Fruit fly (Drosophila melanogaster) whole organism, embryonic: ENCODE data around the gene CG12054.
A peak's percentile ranks its signal among the peaks of the same experiment; 100 is the strongest.

Experiments used
- Abd-B ChIP-seq: fragments of 200-800 bp; sonication (Bioruptor generic); optimal IDR thresholded peaks from 2 replicates; lab custom pipeline; 2018; ENCODE audit warnings: missing biosample characterization, mild to moderate bottlenecking, missing genetic modification characterization, moderate library complexity
- BtbVII ChIP-seq: fragments of 200-800 bp; sonication (Bioruptor generic); optimal IDR thresholded peaks from 3 replicates; lab custom pipeline; 2017; ENCODE audit warnings: missing biosample characterization, mild to moderate bottlenecking, missing genetic modification characterization
- CG10366 ChIP-seq: fragments of 200-800 bp; sonication (Bioruptor generic); IDR thresholded peaks from 2 replicates; pipeline ENCODE4 v1.3.6; 2022; ENCODE audit warnings: missing biosample characterization, missing genetic modification characterization
- CG10959 ChIP-seq: fragments of 200-800 bp; sonication (Bioruptor generic); IDR thresholded peaks from 2 replicates; pipeline ENCODE4 v1.3.6; 2022; ENCODE audit warnings: missing biosample characterization, missing genetic modification characterization
- CG11093 ChIP-seq: fragments of 200-800 bp; sonication (Bioruptor generic); IDR thresholded peaks from 3 replicates; pipeline ENCODE4 v1.3.6; 2022; ENCODE audit warnings: missing biosample characterization, missing genetic modification characterization
- CG12299 ChIP-seq: fragments of 200-800 bp; sonication (Bioruptor generic); optimal IDR thresholded peaks from 2 replicates; lab custom pipeline; 2018; ENCODE audit warnings: missing biosample characterization, mild to moderate bottlenecking, missing genetic modification characterization
- CG12942 ChIP-seq: fragments of 200-800 bp; sonication (Bioruptor generic); optimal IDR thresholded peaks from 3 replicates; lab custom pipeline; 2016; ENCODE audit warnings: missing biosample characterization, missing genetic modification characterization
- CG13424 ChIP-seq: fragments of 200-800 bp; sonication (Bioruptor generic); optimal IDR thresholded peaks from 2 replicates; lab custom pipeline; 2019; ENCODE audit warnings: missing biosample characterization, mild to moderate bottlenecking, missing genetic modification characterization, moderate library complexity
- CG1603 ChIP-seq: fragments of 200-800 bp; sonication (Bioruptor generic); optimal IDR thresholded peaks from 2 replicates; lab custom pipeline; 2019; ENCODE audit warnings: missing biosample characterization, mild to moderate bottlenecking, missing genetic modification characterization, moderate library complexity
- CG1647 ChIP-seq: fragments of 200-800 bp; sonication (Bioruptor generic); optimal IDR thresholded peaks from 3 replicates; lab custom pipeline; 2016; ENCODE audit warnings: missing biosample characterization, missing genetic modification characterization
- CG17912 ChIP-seq: fragments of 200-800 bp; sonication (Bioruptor generic); optimal IDR thresholded peaks from 2 replicates; lab custom pipeline; 2018; ENCODE audit warnings: missing biosample characterization, mild to moderate bottlenecking, missing genetic modification characterization
- CG2116 ChIP-seq: fragments of 200-800 bp; sonication (Bioruptor generic); optimal IDR thresholded peaks from 3 replicates; lab custom pipeline; 2018; ENCODE audit warnings: missing biosample characterization, mild to moderate bottlenecking, missing genetic modification characterization
- CG2678 ChIP-seq: fragments of 200-800 bp; sonication (Bioruptor generic); optimal IDR thresholded peaks from 3 replicates; lab custom pipeline; 2019; ENCODE audit warnings: missing biosample characterization, mild to moderate bottlenecking, missing genetic modification characterization, moderate library complexity
- CG3065 ChIP-seq: fragments of 200-800 bp; sonication (Bioruptor generic); optimal IDR thresholded peaks from 2 replicates; lab custom pipeline; 2016; ENCODE audit warnings: missing biosample characterization, missing genetic modification characterization
- CG3407 ChIP-seq: fragments of 200-800 bp; sonication (Bioruptor generic); optimal IDR thresholded peaks from 2 replicates; lab custom pipeline; 2018; ENCODE audit warnings: missing biosample characterization, mild to moderate bottlenecking, missing genetic modification characterization
- CG34224 ChIP-seq: fragments of 200-800 bp; sonication (Bioruptor generic); IDR thresholded peaks from 3 replicates; pipeline ENCODE4 v1.3.6; 2022; ENCODE audit warnings: missing biosample characterization, missing genetic modification characterization; ENCODE audit not compliant: partially characterized antibody
- CG5180 ChIP-seq: fragments of 200-800 bp; sonication (Bioruptor generic); optimal IDR thresholded peaks from 3 replicates; lab custom pipeline; 2017; ENCODE audit warnings: missing biosample characterization, missing genetic modification characterization, mild to moderate bottlenecking, moderate library complexity, missing genetic modification reagents
- CG5953 ChIP-seq: fragments of 200-800 bp; sonication (Bioruptor generic); IDR thresholded peaks from 2 replicates; pipeline ENCODE4 v1.3.6; 2022; ENCODE audit warnings: missing biosample characterization, missing genetic modification characterization
- CG6272 ChIP-seq: fragments of 200-800 bp; sonication (Bioruptor generic); IDR thresholded peaks from 2 replicates; pipeline ENCODE4 v1.3.6; 2022; ENCODE audit warnings: missing biosample characterization, missing genetic modification characterization
- CG7357 ChIP-seq: fragments of 200-800 bp; sonication (Bioruptor generic); IDR thresholded peaks from 3 replicates; pipeline ENCODE4 v1.3.6; 2022; ENCODE audit warnings: missing biosample characterization, missing genetic modification characterization
- CG8944 ChIP-seq: fragments of 200-800 bp; sonication (Bioruptor generic); optimal IDR thresholded peaks from 3 replicates; lab custom pipeline; 2016; ENCODE audit warnings: missing biosample characterization, missing genetic modification characterization
- D19B ChIP-seq: fragments of 200-800 bp; sonication (Bioruptor generic); optimal IDR thresholded peaks from 2 replicates; lab custom pipeline; 2017; ENCODE audit warnings: missing biosample characterization, mild to moderate bottlenecking, missing genetic modification characterization
- Dref ChIP-seq: fragments of 200-800 bp; sonication (Bioruptor generic); IDR thresholded peaks from 2 replicates; pipeline ENCODE4 v1.3.6; 2022; ENCODE audit warnings: missing biosample characterization, missing genetic modification characterization
- HHEX ChIP-seq: fragments of 200-800 bp; sonication (Bioruptor generic); optimal IDR thresholded peaks from 3 replicates; lab custom pipeline; 2017; ENCODE audit warnings: missing biosample characterization, mild to moderate bottlenecking, missing genetic modification characterization, missing genetic modification reagents
- Hand ChIP-seq: fragments of 200-800 bp; sonication (Bioruptor generic); optimal IDR thresholded peaks from 2 replicates; lab custom pipeline; 2017; ENCODE audit warnings: mild to moderate bottlenecking, missing biosample characterization, missing genetic modification reagents, missing genetic modification characterization
- Hmr ChIP-seq: fragments of 200-800 bp; sonication (Bioruptor generic); optimal IDR thresholded peaks from 3 replicates; lab custom pipeline; 2017; ENCODE audit warnings: mild to moderate bottlenecking, missing biosample characterization, missing genetic modification reagents, missing genetic modification characterization
- Hmx ChIP-seq: fragments of 200-800 bp; sonication (Bioruptor generic); optimal IDR thresholded peaks from 2 replicates; lab custom pipeline; 2016; ENCODE audit warnings: missing biosample characterization, missing genetic modification characterization
- Nf-YA ChIP-seq: fragments of 200-800 bp; sonication (Bioruptor generic); IDR thresholded peaks from 2 replicates; pipeline ENCODE4 v1.3.6; 2022; ENCODE audit warnings: missing biosample characterization, missing genetic modification characterization
- NfI ChIP-seq: fragments of 200-800 bp; sonication (Bioruptor generic); optimal IDR thresholded peaks from 3 replicates; lab custom pipeline; 2018; ENCODE audit warnings: missing biosample characterization, mild to moderate bottlenecking, missing genetic modification characterization, moderate library complexity
- Ssrp ChIP-seq: fragments of 200-800 bp; sonication (Bioruptor generic); optimal IDR thresholded peaks from 2 replicates; lab custom pipeline; 2018; ENCODE audit warnings: missing biosample characterization, mild to moderate bottlenecking, missing genetic modification characterization, moderate library complexity
- amos ChIP-seq: fragments of 200-800 bp; sonication (Bioruptor generic); IDR thresholded peaks from 2 replicates; pipeline ENCODE4 v1.3.6; 2022; ENCODE audit warnings: missing biosample characterization, missing genetic modification characterization; ENCODE audit not compliant: partially characterized antibody
- cwo ChIP-seq: fragments of 200-800 bp; sonication (Bioruptor generic); optimal IDR thresholded peaks from 3 replicates; lab custom pipeline; 2017; ENCODE audit warnings: missing biosample characterization, missing genetic modification characterization, mild to moderate bottlenecking, moderate library complexity, missing genetic modification reagents
- dm ChIP-seq: fragments of 200-800 bp; sonication (Bioruptor generic); optimal IDR thresholded peaks from 3 replicates; lab custom pipeline; 2016; ENCODE audit warnings: missing biosample characterization, missing genetic modification characterization
- dysf ChIP-seq: fragments of 200-800 bp; sonication (Bioruptor generic); IDR thresholded peaks from 3 replicates; pipeline ENCODE4 v1.3.6; 2022; ENCODE audit warnings: missing biosample characterization, missing genetic modification characterization
- fd3F ChIP-seq: fragments of 200-800 bp; sonication (Bioruptor generic); optimal IDR thresholded peaks from 2 replicates; lab custom pipeline; 2018; ENCODE audit warnings: missing biosample characterization, mild to moderate bottlenecking, missing genetic modification characterization, moderate library complexity
- gfzf ChIP-seq: fragments of 200-800 bp; sonication (Bioruptor generic); optimal IDR thresholded peaks from 2 replicates; lab custom pipeline; 2016; ENCODE audit warnings: missing biosample characterization, mild to moderate bottlenecking, missing genetic modification characterization, moderate library complexity
- gro ChIP-seq: fragments of 200-800 bp; sonication (Bioruptor generic); optimal IDR thresholded peaks from 2 replicates; lab custom pipeline; 2016; ENCODE audit warnings: missing biosample characterization, missing genetic modification characterization
- hb ChIP-seq: fragments of 200-800 bp; sonication (Bioruptor generic); IDR thresholded peaks from 3 replicates; pipeline ENCODE4 v1.3.6; 2022; ENCODE audit warnings: missing biosample characterization, missing genetic modification characterization; ENCODE audit not compliant: partially characterized antibody
- knrl ChIP-seq: fragments of 200-800 bp; sonication (Bioruptor generic); IDR thresholded peaks from 3 replicates; pipeline ENCODE4 v1.3.6; 2022; ENCODE audit warnings: missing biosample characterization, missing genetic modification characterization; ENCODE audit not compliant: partially characterized antibody
- lab ChIP-seq: fragments of 200-800 bp; sonication (Bioruptor generic); optimal IDR thresholded peaks from 3 replicates; lab custom pipeline; 2017; ENCODE audit warnings: missing biosample characterization, missing genetic modification characterization, mild to moderate bottlenecking, moderate library complexity, missing genetic modification reagents
- lmd ChIP-seq: fragments of 200-800 bp; sonication (Bioruptor generic); IDR thresholded peaks from 2 replicates; pipeline ENCODE4 v1.3.6; 2022; ENCODE audit warnings: missing biosample characterization, missing genetic modification characterization
- lov ChIP-seq, 2 experiments: fragments of 200-800 bp in 1 of 2; fragments of >200 bp in 1 of 2; sonication (Bioruptor generic) in 1 of 2; IDR thresholded peaks in 1 of 2; optimal IDR thresholded peaks in 1 of 2; 2 replicates in 1 of 2; 3 replicates in 1 of 2; pipeline versions ENCODE4 v1.3.6 to Lab custom; 2017 to 2022; ENCODE audit warnings: missing biosample characterization in 1 of 2, missing genetic modification characterization in 1 of 2
- pan ChIP-seq, 4 experiments: fragments of >200 bp in 3 of 4; fragments of 200-800 bp in 1 of 4; sonication (Bioruptor generic) in 1 of 4; optimal IDR thresholded peaks in 3 of 4; IDR thresholded peaks in 1 of 4; 2 replicates each; pipeline versions ENCODE4 v1.3.6 to Lab custom; 2017 to 2022; ENCODE audit warnings: missing biosample characterization in 2 of 4, missing genetic modification characterization in 2 of 4, mixed read lengths in 1 of 4
- peb ChIP-seq: fragments of 200-800 bp; sonication (Bioruptor generic); IDR thresholded peaks from 2 replicates; pipeline ENCODE4 v1.3.6; 2022; ENCODE audit warnings: missing biosample characterization, missing genetic modification characterization
- prd ChIP-seq, 3 experiments: fragments of >200 bp in 2 of 3; fragments of 200-800 bp in 1 of 3; sonication (Bioruptor generic) in 1 of 3; optimal IDR thresholded peaks in 2 of 3; IDR thresholded peaks in 1 of 3; 2 replicates in 2 of 3; 3 replicates in 1 of 3; pipeline versions ENCODE4 v1.3.6 to Lab custom; 2017 to 2022; ENCODE audit warnings: missing biosample characterization in 1 of 3, missing genetic modification characterization in 1 of 3
- pzg ChIP-seq: fragments of 200-800 bp; sonication (Bioruptor generic); optimal IDR thresholded peaks from 3 replicates; lab custom pipeline; 2018; ENCODE audit warnings: missing biosample characterization, mild to moderate bottlenecking, missing genetic modification characterization, moderate library complexity
- tna ChIP-seq: fragments of 200-800 bp; sonication (Bioruptor generic); IDR thresholded peaks from 2 replicates; pipeline ENCODE4 v1.3.6; 2022; ENCODE audit warnings: missing biosample characterization, missing genetic modification characterization; ENCODE audit not compliant: partially characterized antibody
- tup ChIP-seq: fragments of 200-800 bp; sonication (Bioruptor generic); optimal IDR thresholded peaks from 2 replicates; lab custom pipeline; 2016; ENCODE audit warnings: missing biosample characterization, mild to moderate bottlenecking, missing genetic modification characterization, moderate library complexity
- wor ChIP-seq: fragments of 200-800 bp; sonication (Bioruptor generic); IDR thresholded peaks from 2 replicates; pipeline ENCODE4 v1.3.6; 2022; ENCODE audit warnings: missing biosample characterization, missing genetic modification characterization

CG12054 gene

dm6 chr3R:31213227-31213626, 7.3 kb upstream of the CG12054 start, which contains the start of the genes Zwilch and CG1542 (continued):
- TF ChIP-seq CG5180 (no peak), hb (peak; percentile 75; the same call in 2 of the 3 replicates), wor (GFP tag; lab: Robert Waterston, UW) (no peak), CG1603 (tag; lab: Kevin White, UChicago) (no peak), CG12942 (GFP tag; lab: Kevin White, UChicago) (no peak), HHEX (no peak), gfzf (GFP tag; lab: Kevin White, UChicago) (peak; percentile 92), CG8944 (GFP tag; lab: Kevin White, UChicago) (no peak), Abd-B (peak; percentile 45), CG5953 (no peak), D19B (no peak), CG7357 (GFP tag; lab: Robert Waterston, UW) (no peak), amos (GFP tag; lab: Robert Waterston, UW) (peak; percentile 79), CG13424 (tag; lab: Kevin White, UChicago) (no peak), CG17912 (GFP tag; lab: Kevin White, UChicago) (no peak), CG3065 (GFP tag; lab: Kevin White, UChicago) (no peak), CG10959 (GFP tag; lab: Robert Waterston, UW) (no peak), CG2116 (GFP tag; lab: Kevin White, UChicago) (peak; percentile 90), dm (GFP tag; lab: Kevin White, UChicago) (peak; percentile 96), Nf-YA (no peak), CG12299 (tag; lab: Kevin White, UChicago) (no peak), CG2678 (tag; lab: Kevin White, UChicago) (no peak), pzg (GFP tag; lab: Kevin White, UChicago) (peak; percentile 96), lmd (GFP tag; lab: Robert Waterston, UW) (no peak), Dref (GFP tag; lab: Robert Waterston, UW) (peak; percentile 96), peb (GFP tag; lab: Robert Waterston, UW) (no peak), lov (optimal IDR thresholded peaks at IDR 0.05; lab: Kevin White, UChicago) (no peak), lov (GFP tag; IDR thresholded peaks at IDR 0.05; lab: Robert Waterston, UW) (no peak), Hand (GFP tag; lab: Kevin White, UChicago) (no peak), Hmx (GFP tag; lab: Kevin White, UChicago) (no peak), knrl (GFP tag; lab: Robert Waterston, UW) (peak; percentile 67), lab (GFP tag; lab: Kevin White, UChicago) (no peak), CG1647 (GFP tag; lab: Kevin White, UChicago) (no peak), gro (no peak), prd (optimal IDR thresholded peaks at IDR 0.05; lab: Kevin White, UChicago) (no peak), prd (GFP tag; IDR thresholded peaks at IDR 0.05; lab: Robert Waterston, UW) (no peak), CG3407 (GFP tag; lab: Kevin White, UChicago) (no peak), Ssrp (tag; lab: Kevin White, UChicago) (no peak), fd3F (no peak), CG11093 (no peak), Hmr (GFP tag; lab: Kevin White, UChicago) (no peak), CG10366 (GFP tag; lab: Robert Waterston, UW) (no peak), CG34224 (GFP tag; lab: Robert Waterston, UW) (peak; percentile 74), tup (GFP tag; lab: Kevin White, UChicago) (no peak), NfI (GFP tag; lab: Kevin White, UChicago) (no peak), tna (peak; percentile 65), BtbVII (GFP tag; lab: Kevin White, UChicago) (no peak), cwo (GFP tag; lab: Kevin White, UChicago) (peak; percentile 80), pan (optimal IDR thresholded peaks at IDR 0.05; lab: Kevin White, UChicago) (no peak), pan (GFP tag; optimal IDR thresholded peaks at IDR 0.05 in 1 of 2, IDR thresholded peaks at IDR 0.05 in 1 of 2) (no peak), dysf (GFP tag; lab: Robert Waterston, UW) (no peak), CG6272 (GFP tag; lab: Robert Waterston, UW) (no peak)
